Worm (Caenorhabditis elegans) whole organism, L4/young adult: ENCODE measurements around the gene popl-5.

ENCODE experiments used
- W03F9.2 ChIP-seq: fragments of 150-350 bp; optimal IDR thresholded peaks from 2 replicates; lab custom pipeline; 2014; ENCODE audit warnings: missing biosample characterization, missing genetic modification characterization
- dao-5 ChIP-seq: sonication (generic microtip); optimal IDR thresholded peaks from 2 replicates; lab custom pipeline; 2016; ENCODE audit warnings: missing genotype, missing genetic modification characterization, moderate library complexity, missing compliant biosample characterization
- him-1 ChIP-seq: sonication (generic microtip); optimal IDR thresholded peaks from 2 replicates; lab custom pipeline; 2016; ENCODE audit warnings: missing genotype, missing genetic modification reagents, missing genetic modification characterization, missing compliant biosample characterization

popl-5 gene

DNA sequence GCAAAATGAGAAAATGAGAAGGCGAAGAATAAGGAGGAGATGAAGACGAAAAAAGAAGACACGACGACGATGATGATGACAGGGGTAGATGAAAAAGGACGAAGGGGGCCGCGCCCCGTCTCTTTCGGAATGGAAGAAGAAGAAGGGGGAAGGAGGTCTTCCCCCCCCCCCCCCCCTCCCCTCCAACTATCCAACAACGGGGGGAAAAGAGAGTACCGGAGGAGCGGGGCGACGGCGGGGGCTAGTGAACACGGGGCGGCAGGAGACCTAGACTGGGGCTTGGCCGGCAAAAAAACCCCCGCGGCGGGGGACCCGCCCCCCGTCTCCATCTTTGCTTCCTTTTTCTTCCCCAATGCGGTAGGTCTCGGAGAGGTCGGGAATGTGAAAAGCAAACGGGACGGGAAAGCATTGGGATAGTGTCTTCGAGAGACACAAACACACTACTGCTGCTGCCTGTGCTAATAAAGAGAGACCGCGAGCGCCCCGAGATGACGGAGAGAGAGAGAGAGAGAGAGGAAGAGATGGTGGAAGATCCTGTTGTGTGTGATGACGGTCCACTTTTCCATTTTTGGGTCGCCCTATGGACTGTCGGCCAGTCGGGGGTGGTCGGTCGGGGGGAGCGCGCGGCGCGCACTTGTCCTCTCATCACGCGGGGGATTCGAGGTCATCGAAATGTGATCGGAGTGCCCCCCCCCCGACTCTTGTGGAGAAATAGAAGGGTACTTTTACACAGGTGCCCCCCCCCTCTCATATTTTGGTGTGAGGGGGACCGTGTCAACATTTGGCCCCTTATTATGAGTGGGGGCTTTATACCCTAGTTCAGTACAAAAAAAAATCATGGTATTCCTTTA is 19.3 kb downstream of the popl-5 start:
- no peak for TF ChIP-seq him-1 (tag; lab: Kevin White, UChicago)
- TF ChIP-seq W03F9.2 (tag; lab: Kevin White, UChicago), result no peak
- no peak for TF ChIP-seq dao-5 (tag; lab: Kevin White, UChicago)

DNA sequence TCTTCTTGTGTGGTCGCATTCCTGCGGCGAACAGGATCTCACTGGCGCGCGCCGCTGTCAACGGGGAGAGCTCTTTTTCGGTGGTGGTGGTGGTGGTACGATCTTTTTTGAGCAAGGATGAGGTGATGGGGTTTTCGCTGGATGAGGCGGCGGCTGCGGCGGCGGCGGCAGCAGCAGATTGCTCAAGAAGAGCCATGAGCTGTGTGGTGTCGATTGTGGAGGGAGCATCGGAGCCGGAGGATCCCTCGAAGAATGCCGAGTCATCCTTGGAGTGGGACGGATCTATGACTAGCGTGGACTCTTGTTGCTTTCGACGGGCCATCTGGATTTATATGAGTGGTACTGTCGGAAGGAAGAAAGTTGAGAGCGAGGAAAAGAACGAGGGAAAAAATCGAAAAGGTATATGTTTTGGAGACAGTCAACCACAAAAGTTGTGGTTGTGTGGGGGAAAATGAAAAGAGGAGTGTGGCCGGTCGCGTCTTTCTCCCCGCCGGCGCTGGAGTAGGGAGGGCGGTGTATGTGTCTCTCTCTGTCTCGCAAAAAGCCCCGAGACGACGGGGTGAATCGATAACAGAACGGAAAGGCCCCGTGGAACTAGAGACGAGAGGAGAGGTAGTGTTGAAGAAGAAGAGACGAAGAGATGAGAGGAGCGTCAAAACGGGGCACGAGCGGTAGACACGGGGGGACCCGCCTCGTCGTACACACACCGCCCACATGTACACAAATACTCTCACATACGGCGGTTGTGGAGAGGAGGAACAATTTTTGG is 20.5 kb downstream of the popl-5 start:
- no peak for TF ChIP-seq him-1 (tag; lab: Kevin White, UChicago)
- TF ChIP-seq W03F9.2 (tag; lab: Kevin White, UChicago), result no peak
- no peak for TF ChIP-seq dao-5 (tag; lab: Kevin White, UChicago)

DNA sequence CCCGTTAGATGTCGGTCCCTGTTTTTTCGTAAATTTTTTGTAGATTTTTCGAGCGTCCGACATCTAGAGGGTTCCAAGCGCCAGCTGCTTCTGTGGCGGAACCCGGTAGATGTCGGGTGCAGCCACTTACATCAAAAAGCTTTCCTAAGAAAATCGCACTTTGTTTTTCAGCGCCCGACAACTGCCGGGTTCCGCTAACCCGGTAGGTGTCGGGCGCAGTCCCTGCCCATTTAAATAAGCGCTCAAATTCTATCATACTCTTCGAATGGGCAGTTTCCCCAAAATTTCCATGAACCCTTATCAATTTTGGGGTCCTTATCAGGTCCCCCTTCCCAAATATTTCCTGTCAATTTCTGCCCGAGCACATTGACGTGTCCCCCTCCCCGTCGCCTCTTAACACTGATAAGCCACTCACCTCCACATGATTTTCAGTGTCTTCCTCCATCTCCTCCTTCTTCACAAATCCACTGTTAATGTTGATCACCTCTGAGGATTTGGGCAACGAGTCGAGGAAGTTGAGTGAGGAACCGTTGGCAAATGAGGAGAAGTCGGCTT is 21.7 kb downstream of the popl-5 start:
- TF ChIP-seq him-1 (tag; lab: Kevin White, UChicago) (no peak), dao-5 (tag; lab: Kevin White, UChicago) (no peak), W03F9.2 (tag; lab: Kevin White, UChicago) (no peak)

DNA sequence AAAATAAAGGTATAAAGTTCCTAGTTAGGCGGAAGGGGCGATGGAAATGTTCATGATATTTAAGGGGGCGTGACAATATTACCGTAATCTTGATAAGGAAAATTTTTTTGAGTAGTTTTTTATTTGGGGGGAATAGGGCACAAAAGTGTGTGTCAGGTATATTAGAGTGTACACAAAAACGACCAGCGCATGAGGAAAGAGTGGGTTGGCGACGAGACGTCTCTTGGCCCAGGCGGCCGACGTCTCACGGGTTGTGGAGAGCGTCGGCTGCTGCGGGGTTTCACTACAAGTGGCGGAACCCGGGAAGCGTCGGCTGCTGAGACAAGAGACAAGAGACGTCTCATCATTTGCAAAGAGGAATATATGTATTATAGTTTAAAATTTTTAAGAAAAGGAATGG is 23.4 kb downstream of the popl-5 start:
- TF ChIP-seq W03F9.2 (tag; lab: Kevin White, UChicago), result no peak
- TF ChIP-seq dao-5 (tag; lab: Kevin White, UChicago), result no peak

DNA sequence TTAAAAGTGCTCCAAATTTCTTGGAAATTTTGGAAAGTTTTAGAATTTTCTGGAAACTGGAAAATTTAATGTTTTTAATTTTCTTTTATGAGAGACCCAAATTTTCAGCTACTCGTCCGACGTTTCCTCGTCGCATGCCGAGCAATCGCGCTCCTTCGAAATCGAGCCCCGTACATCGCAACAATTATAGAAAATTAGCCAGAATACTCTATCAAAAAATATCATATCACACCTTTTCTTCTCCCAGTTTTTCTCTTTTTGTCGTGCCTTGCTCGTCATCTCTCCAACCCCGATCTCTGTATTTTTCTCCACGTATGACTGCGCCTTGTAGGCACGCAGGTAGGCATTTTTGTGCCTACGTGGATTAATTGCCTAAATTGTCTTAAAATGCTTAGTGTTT is 24.8 kb downstream of the popl-5 start:
- TF ChIP-seq W03F9.2 (tag; lab: Kevin White, UChicago) (no peak), him-1 (tag; lab: Kevin White, UChicago) (no peak), dao-5 (tag; lab: Kevin White, UChicago) (no peak)

DNA sequence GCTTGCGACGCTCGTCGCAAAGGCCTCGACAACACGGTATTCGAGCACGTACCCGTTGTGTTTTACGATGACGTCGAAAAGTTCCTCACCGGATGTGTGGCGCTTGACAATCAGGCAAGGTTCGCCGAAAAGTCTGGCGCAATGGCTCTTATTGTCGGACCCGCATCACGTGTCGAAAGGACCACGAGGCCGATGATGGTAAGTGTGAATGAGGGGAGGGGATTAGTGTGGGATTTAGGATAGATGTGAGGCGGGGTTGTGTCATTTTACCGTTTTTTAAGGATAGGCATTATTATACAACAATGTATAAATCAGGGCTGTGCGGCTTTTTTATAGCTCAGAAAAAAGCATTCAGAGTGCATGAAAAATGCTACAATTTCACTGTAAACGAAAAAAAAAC is 27.3 kb downstream of the popl-5 start:
- no peak for TF ChIP-seq him-1 (tag; lab: Kevin White, UChicago)
- TF ChIP-seq dao-5 (tag; lab: Kevin White, UChicago), result no peak
- no peak for TF ChIP-seq W03F9.2 (tag; lab: Kevin White, UChicago)

DNA sequence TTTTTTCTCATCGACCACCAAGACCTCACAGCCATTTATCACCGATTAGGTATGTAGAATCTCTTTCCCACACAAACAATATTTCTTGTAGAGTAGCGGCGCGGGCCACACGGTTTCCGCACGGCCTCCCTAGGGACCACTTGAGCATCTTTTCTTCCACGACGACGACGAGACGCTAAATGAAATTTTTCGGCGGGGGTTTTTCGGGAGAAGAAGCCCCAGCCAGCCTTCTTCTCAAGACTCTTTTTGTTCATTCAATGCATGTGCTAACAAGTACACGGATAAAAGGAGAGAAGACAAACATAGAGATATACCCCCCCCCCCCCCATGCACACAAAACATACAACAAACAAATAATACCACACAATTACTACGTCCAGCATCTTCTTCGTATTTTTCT is 28.1 kb downstream of the popl-5 start:
- no peak for TF ChIP-seq W03F9.2 (tag; lab: Kevin White, UChicago)

DNA sequence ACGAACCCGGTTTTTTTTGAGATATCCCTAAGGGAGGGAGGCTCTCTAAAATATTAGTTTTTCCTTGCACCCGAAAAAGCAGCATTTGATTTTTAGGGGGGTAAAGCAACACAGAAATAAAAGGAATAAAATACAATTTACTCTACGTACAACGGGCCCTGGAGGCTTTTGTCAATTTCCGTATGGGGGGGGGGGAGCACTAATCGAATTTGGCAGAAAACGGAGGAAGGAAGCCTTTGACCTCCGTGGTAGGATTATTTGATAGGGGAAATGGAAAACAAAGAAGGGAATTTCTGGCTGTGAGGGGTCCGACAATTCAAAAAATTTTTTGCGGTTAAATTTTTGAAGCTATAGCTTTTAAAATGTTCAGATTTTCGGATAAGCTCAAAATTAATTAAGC is 29.2 kb downstream of the popl-5 start:
- TF ChIP-seq dao-5 (tag; lab: Kevin White, UChicago), result no peak
- TF ChIP-seq him-1 (tag; lab: Kevin White, UChicago), result no peak
- TF ChIP-seq W03F9.2 (tag; lab: Kevin White, UChicago), result no peak

DNA sequence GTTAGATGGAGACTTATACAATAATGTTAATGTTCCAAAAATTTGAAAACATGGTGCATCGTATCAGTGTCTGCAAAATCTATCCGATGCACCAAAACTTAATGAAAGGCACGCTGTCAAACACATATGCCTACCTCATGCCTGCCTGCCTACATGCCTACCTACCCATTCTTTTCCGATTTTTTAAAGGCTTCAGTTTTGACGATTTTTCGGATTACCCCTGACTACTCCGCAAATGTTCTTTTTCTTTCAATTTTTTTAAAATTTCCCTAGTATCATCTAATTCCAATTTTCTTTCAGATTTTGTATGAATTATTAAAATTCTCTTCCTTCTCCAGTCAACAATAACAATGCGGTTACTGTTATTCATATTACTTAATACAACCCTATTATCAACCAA is 30.6 kb downstream of the popl-5 start, which contains the start of gene plr-1:
plr-1 (plus strand) TSS at position 301 of the 400 bp plus-strand sequence.
- TF ChIP-seq W03F9.2 (tag; lab: Kevin White, UChicago), result no peak
- TF ChIP-seq dao-5 (tag; lab: Kevin White, UChicago), result no peak
- TF ChIP-seq him-1 (tag; lab: Kevin White, UChicago), result no peak

DNA sequence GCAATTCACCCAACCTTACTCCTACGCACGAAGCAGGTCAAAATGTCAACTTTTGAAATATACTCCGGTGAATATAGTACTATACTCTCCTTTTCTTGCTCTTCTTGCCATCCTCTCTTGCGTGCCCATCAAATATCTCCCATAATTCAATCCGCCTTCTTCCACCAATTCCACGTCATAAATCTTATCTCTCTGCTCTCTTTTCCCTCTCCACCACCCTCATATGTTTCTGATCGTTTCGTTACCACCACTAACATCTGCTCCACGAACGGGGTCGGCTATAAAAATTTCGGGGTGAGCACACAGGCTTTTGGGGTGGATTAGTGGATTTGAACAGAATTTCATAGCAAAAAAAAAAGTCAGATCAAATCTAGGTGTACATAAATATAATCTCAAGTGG is 33.2 kb downstream of the popl-5 start:
- TF ChIP-seq dao-5 (tag; lab: Kevin White, UChicago), result no peak
- TF ChIP-seq him-1 (tag; lab: Kevin White, UChicago), result no peak
- no peak for TF ChIP-seq W03F9.2 (tag; lab: Kevin White, UChicago)

DNA sequence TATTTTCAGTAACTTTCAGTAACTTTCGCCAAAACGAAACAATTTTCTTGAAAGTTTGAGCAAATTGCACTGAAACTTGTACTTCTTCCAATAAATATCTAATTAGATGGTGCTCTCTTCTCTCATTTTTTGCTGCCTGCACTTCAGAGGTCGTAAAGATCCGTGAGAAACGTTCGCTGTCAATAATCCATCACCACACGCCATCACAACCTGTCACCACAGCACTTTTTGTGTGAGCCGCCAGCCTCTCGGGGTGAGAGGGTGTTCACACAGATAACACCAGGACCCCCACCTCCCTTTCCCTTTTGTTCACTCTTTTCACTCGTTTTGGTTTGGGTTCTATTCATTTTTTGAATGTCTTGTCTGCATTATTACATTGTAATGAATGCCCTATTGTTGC is 34.6 kb downstream of the popl-5 start:
- TF ChIP-seq W03F9.2 (tag; lab: Kevin White, UChicago), result no peak
- TF ChIP-seq him-1 (tag; lab: Kevin White, UChicago), result no peak
- TF ChIP-seq dao-5 (tag; lab: Kevin White, UChicago), result no peak

DNA sequence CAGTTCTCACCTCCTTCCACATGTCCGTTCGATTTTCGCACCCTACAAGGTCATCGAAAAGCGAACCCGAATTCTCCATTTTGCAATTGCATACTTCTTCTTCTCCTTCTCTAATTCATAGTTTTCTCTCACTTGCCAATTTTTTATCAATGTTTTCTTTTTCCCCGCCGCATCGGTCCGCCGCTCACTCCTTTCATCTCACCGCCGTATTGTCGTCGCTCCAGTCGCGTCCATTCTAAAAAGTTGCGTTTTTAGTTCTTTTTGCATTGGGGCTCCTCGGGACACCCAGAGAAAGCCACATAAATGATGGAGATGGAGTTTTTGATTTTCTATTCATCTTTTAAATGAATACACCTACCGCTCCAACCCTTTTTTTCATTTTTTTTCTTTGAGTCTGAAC is 35.8 kb downstream of the popl-5 start:
- TF ChIP-seq W03F9.2 (tag; lab: Kevin White, UChicago), result no peak
- TF ChIP-seq him-1 (tag; lab: Kevin White, UChicago), result no peak
- TF ChIP-seq dao-5 (tag; lab: Kevin White, UChicago), result no peak

DNA sequence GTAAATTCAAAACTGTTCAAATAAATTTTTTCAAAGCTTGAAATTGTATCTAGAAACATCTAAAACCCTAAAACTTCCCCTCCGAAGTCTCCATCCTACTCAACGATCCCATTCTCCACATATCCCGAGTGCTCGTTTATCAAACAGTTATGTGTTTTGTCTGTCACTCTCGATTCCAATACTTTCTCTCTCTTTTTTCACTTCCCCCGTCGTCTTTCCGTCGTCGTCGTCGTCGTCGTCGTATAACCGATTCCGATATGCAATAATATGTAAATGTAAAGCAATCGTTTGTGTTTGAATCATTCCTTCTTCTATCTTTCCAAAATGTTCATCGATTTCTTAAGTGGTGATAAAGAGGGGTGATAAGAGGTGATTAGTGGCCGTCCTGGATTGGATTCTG is 38.8 kb downstream of the popl-5 start:
- TF ChIP-seq dao-5 (tag; lab: Kevin White, UChicago) (no peak), him-1 (tag; lab: Kevin White, UChicago) (no peak), W03F9.2 (tag; lab: Kevin White, UChicago) (no peak)
